Fruit fly (Drosophila melanogaster): ENCODE measurements around the gene HDAC6.

The HDAC6 gene

DNA sequence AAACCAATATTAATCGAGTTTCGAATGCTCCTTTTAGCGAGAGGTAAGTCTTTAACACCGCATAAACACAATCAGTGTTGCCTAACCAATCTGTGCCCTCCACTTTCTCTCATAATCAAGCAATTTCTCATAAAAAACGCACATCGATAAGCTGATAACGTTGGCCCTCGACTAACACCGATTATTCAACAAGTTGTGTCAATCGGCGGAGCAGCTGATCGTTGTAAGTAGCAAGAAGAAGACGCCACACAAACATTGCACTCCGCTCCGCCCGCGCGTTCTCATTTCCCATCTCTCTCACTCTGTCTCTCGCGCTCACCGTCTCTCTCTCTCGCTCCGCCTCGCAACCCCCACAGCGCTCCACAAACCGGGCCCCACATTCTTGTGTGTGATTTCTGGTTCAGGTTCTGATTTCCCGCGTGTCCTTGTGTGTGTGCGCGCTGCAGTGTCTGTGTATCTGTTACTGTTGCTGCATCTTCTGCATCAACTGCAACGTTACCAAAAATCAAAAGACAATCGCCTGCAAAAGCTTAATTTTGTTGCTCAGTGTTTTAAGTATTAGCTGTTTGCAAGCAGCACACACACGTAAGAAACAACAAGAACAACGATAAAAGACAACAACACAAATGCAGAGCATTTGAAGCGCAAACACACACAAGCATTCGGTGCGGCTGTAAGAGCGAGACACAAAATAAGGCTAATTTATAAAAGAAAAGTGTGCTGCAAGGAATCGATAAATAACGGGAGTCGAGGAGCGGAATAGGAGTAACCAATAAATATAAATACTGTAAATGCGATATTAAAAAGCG, at the start of gene HDAC6, which contains the start of gene CG9114:
HDAC6 (plus strand) TSS at position 245 of the 809 bp plus-strand sequence.
CG9114 (minus strand) TSS at position 89 of the 809 bp plus-strand sequence.
- TF ChIP-seq Clk (GFP tag; optimal IDR thresholded peaks at IDR 0.05) (no peak), CG14711 (tag; optimal IDR thresholded peaks at IDR 0.05) (peak; percentile 20), cic (GFP tag; optimal IDR thresholded peaks at IDR 0.05) (peak; percentile 78), Crg-1 (GFP tag; optimal IDR thresholded peaks at IDR 0.05) (no peak), toe (GFP tag; optimal IDR thresholded peaks at IDR 0.05) (no peak), pad (GFP tag; optimal IDR thresholded peaks at IDR 0.05) (peak; percentile 97), CG33017 (tag; optimal IDR thresholded peaks at IDR 0.05) (no peak), CG5204 (GFP tag; optimal IDR thresholded peaks at IDR 0.05) (no peak), kay (GFP tag; ENCODE audit: borderline replicate concordance) (no peak), CG1620 (GFP tag; optimal IDR thresholded peaks at IDR 0.05) (no peak), CG7101 (tag; optimal IDR thresholded peaks at IDR 0.05) (peak; percentile 14), cnc (optimal IDR thresholded peaks at IDR 0.05) (no peak), ovo (GFP tag; optimal IDR thresholded peaks at IDR 0.05) (peak; percentile 76), tj (GFP tag; optimal IDR thresholded peaks at IDR 0.05) (peak; percentile 37), CG12768 (GFP tag; optimal IDR thresholded peaks at IDR 0.05) (peak; percentile 47), bab1 (GFP tag; optimal IDR thresholded peaks at IDR 0.05) (no peak), CG7045 (GFP tag; optimal IDR thresholded peaks at IDR 0.05) (peak; percentile 1), Mnt (GFP tag; optimal IDR thresholded peaks at IDR 0.05) (peak; percentile 70), Hr96 (GFP tag; optimal IDR thresholded peaks at IDR 0.05) (no peak), CG11617 (GFP tag; optimal IDR thresholded peaks at IDR 0.05) (peak; percentile 3)

DNA sequence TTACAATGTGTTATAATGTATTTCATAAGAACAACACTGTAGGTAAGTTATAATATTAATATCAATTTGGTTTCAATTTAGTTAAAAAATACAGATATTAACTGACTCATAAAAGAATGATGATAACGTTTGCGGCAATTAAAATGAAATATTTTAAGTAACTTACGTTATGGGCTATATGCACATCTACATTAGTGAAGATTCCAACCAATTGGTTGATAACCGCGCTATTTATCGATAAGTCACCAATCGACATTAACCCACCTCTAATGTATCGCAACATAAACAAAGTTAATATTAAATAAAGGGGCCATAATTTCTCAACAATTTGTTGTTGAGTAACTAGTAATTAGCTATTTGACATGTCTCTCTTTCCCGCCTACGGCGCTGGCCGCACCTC, 40.3 kb upstream of the HDAC6 start, which contains the start of gene CG5877:
CG5877 (plus strand) TSS at position 238 of the 400 bp plus-strand sequence.
- TF ChIP-seq kay (GFP tag; ENCODE audit: borderline replicate concordance) (no peak), CG7045 (GFP tag; optimal IDR thresholded peaks at IDR 0.05) (no peak), CG7101 (tag; optimal IDR thresholded peaks at IDR 0.05) (no peak), CG5204 (GFP tag; optimal IDR thresholded peaks at IDR 0.05) (no peak), CG11617 (GFP tag; optimal IDR thresholded peaks at IDR 0.05) (no peak), ovo (GFP tag; optimal IDR thresholded peaks at IDR 0.05) (no peak), cnc (optimal IDR thresholded peaks at IDR 0.05) (no peak), Clk (GFP tag; optimal IDR thresholded peaks at IDR 0.05) (no peak), CG33017 (tag; optimal IDR thresholded peaks at IDR 0.05) (no peak), pad (GFP tag; optimal IDR thresholded peaks at IDR 0.05) (no peak), CG14711 (tag; optimal IDR thresholded peaks at IDR 0.05) (no peak), bab1 (GFP tag; optimal IDR thresholded peaks at IDR 0.05) (no peak), tj (GFP tag; optimal IDR thresholded peaks at IDR 0.05) (no peak), CG12768 (GFP tag; optimal IDR thresholded peaks at IDR 0.05) (no peak), cic (GFP tag; optimal IDR thresholded peaks at IDR 0.05) (no peak), Hr96 (GFP tag; optimal IDR thresholded peaks at IDR 0.05) (no peak), Crg-1 (GFP tag; optimal IDR thresholded peaks at IDR 0.05) (no peak), CG1620 (GFP tag; optimal IDR thresholded peaks at IDR 0.05) (no peak), toe (GFP tag; optimal IDR thresholded peaks at IDR 0.05) (no peak)

- no peak for TF ChIP-seq Crg-1 (GFP tag; optimal IDR thresholded peaks at IDR 0.05)
- TF ChIP-seq CG12768 (GFP tag; optimal IDR thresholded peaks at IDR 0.05) = peak; percentile 1
- no peak for TF ChIP-seq toe (GFP tag; optimal IDR thresholded peaks at IDR 0.05)
- no peak for TF ChIP-seq cic (GFP tag; optimal IDR thresholded peaks at IDR 0.05)
- peak; percentile 43 for TF ChIP-seq CG33017 (tag; optimal IDR thresholded peaks at IDR 0.05)
- TF ChIP-seq pad (GFP tag; optimal IDR thresholded peaks at IDR 0.05) = no peak
- peak; percentile 35 for TF ChIP-seq CG7045 (GFP tag; optimal IDR thresholded peaks at IDR 0.05)
- peak; percentile 46 for TF ChIP-seq CG7101 (tag; optimal IDR thresholded peaks at IDR 0.05)
- no peak for TF ChIP-seq Hr96 (GFP tag; optimal IDR thresholded peaks at IDR 0.05)
- TF ChIP-seq CG14711 (tag; optimal IDR thresholded peaks at IDR 0.05) = peak; percentile 41
- peak; percentile 13 for TF ChIP-seq CG11617 (GFP tag; optimal IDR thresholded peaks at IDR 0.05)
These were observed 35.9 kb upstream of the HDAC6 start, which contains the start of gene gce for dm6 chrX:15296969-15297816. TSS of gene gce (plus strand) at chrX:15297766.

DNA sequence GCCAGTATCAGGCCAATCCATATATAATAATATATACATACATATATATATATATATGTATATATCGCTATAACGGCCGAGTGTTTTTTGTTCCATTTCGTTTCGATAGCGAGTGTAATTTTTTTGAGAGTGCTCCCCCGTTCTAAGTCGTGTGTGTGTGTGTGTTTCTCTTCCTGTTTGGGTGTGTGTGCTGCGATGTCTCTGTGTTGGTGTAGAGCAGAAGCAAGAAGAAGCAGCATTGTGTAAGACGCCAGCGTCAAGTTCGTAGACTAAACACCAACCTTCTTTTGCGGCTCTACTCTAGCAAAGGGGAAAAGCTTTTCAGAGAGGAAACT, 35.2 kb upstream of the HDAC6 start:
- peak; percentile 21 for TF ChIP-seq kay (GFP tag; ENCODE audit: borderline replicate concordance)
- no peak for TF ChIP-seq CG5204 (GFP tag; optimal IDR thresholded peaks at IDR 0.05)
- peak; percentile 98 for TF ChIP-seq pad (GFP tag; optimal IDR thresholded peaks at IDR 0.05)

DNA sequence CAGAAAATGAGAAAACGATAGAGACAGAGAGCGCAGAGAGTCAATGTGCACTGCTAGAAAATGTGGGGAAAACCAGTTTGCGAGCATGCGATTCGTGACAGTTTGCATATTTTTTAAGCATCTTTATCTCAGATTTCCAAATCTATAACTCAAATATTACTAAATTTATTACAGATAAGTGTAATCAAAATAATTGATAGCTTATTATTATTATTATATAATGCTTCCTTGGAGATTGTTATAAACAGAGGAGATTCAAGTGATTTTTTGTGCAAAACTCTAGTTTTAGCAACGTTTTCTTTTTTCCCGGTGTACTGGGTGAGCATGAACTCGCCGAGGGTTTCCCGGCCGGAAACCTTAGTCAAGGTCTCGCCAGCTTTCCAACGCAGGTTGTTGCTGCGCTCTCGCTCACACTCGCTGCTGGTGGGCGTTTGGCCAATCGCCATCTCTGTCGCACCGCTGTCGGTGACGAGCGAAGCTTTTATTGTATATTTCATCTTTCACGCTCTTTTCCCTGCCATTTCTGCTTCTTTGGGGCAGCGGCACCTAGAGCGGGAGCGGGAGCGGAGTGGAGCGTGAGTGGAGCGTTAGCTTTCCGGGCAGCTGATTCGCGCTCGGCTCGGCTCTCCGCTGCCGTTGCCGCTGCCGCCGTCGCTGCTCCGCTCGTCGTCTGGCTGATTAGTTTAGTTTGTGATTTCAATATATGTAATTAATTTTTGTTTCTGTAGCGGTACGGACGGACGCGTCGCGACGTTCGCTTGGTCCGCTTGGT, 34.6 kb upstream of the HDAC6 start:
- TF ChIP-seq ovo (GFP tag; optimal IDR thresholded peaks at IDR 0.05) (peak; percentile 93), tj (GFP tag; optimal IDR thresholded peaks at IDR 0.05) (peak; percentile 93), CG11617 (GFP tag; optimal IDR thresholded peaks at IDR 0.05) (peak; percentile 99), Crg-1 (GFP tag; optimal IDR thresholded peaks at IDR 0.05) (peak; percentile 95), CG7101 (tag; optimal IDR thresholded peaks at IDR 0.05) (peak; percentile 98), cnc (optimal IDR thresholded peaks at IDR 0.05) (no peak), CG5204 (GFP tag; optimal IDR thresholded peaks at IDR 0.05) (peak; percentile 87), toe (GFP tag; optimal IDR thresholded peaks at IDR 0.05) (peak; percentile 74), pad (GFP tag; optimal IDR thresholded peaks at IDR 0.05) (peak; percentile 97), CG33017 (tag; optimal IDR thresholded peaks at IDR 0.05) (peak; percentile 95), Clk (GFP tag; optimal IDR thresholded peaks at IDR 0.05) (peak; percentile 92), CG7045 (GFP tag; optimal IDR thresholded peaks at IDR 0.05) (peak; percentile 96), kay (GFP tag; ENCODE audit: borderline replicate concordance) (peak; percentile 83), CG14711 (tag; optimal IDR thresholded peaks at IDR 0.05) (peak; percentile 95), CG1620 (GFP tag; optimal IDR thresholded peaks at IDR 0.05) (peak; percentile 89), Mnt (GFP tag; optimal IDR thresholded peaks at IDR 0.05) (peak; percentile 86), CG12768 (GFP tag; optimal IDR thresholded peaks at IDR 0.05) (peak; percentile 96), cic (GFP tag; optimal IDR thresholded peaks at IDR 0.05) (peak; percentile 71), Hr96 (GFP tag; optimal IDR thresholded peaks at IDR 0.05) (peak; percentile 83), bab1 (GFP tag; optimal IDR thresholded peaks at IDR 0.05) (peak; percentile 96)

Measured in whole organism, adult.